Worm (Caenorhabditis elegans) whole organism, late embryonic: ENCODE results near the gene F19B2.5.

Source experiments
- fkh-10 ChIP-seq: fragments of 150-350 bp; optimal IDR thresholded peaks from 2 replicates; lab custom pipeline; 2014; ENCODE audit warnings: missing biosample characterization, missing genetic modification reagents, missing genetic modification characterization
- hlh-8 ChIP-seq: sonication (generic microtip); optimal IDR thresholded peaks from 2 replicates; lab custom pipeline; 2016; ENCODE audit warnings: missing genotype, missing genetic modification characterization, missing compliant biosample characterization
- lin-11 ChIP-seq: fragments of 200-800 bp; sonication (Bioruptor generic); optimal IDR thresholded peaks from 2 replicates; lab custom pipeline; 2018; ENCODE audit warnings: mild to moderate bottlenecking, missing genetic modification characterization, missing compliant biosample characterization
- mec-3 ChIP-seq: sonication (generic microtip); optimal IDR thresholded peaks from 2 replicates; lab custom pipeline; 2016; ENCODE audit warnings: borderline replicate concordance, missing genetic modification characterization, missing compliant biosample characterization
- nhr-11 ChIP-seq: fragments of 150-350 bp; optimal IDR thresholded peaks from 2 replicates; lab custom pipeline; 2014; ENCODE audit warnings: missing biosample characterization, missing genetic modification characterization

DNA sequence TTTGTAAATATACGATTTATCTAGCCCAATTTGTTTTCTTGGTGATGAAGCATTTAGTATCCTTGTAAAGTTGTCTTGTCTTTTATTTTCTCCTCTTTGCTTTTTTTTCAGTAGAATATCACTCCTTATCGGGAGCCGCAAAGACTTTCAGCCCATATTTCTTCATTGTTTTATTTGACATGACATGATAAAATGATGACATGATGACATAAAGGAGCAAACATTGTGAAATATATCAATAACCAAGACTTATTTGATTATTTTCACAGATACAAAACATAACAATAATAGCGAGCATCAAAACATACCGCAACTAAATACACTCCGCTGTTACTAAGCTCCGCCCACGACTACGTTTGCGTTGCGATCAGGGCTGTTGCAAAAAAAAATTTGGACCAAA is 1.8 kb upstream of the F19B2.5 start:
- TF ChIP-seq nhr-11 (tag; lab: Kevin White, UChicago) (no peak), fkh-10 (GFP tag; lab: Kevin White, UChicago) (no peak), hlh-8 (tag; lab: Kevin White, UChicago) (no peak), mec-3 (tag; lab: Kevin White, UChicago) (no peak), lin-11 (no peak)
